Fruit fly (Drosophila melanogaster) whole organism, wandering third instar larva: ENCODE data around the gene lectin-24A.

Experiments used
- Abd-B ChIP-seq: fragments of >200 bp; optimal IDR thresholded peaks from 2 replicates; lab custom pipeline; 2017; ENCODE audit warnings: missing biosample characterization, missing genetic modification characterization
- CG32264 ChIP-seq: fragments of 200-800 bp; sonication (Bioruptor generic); optimal IDR thresholded peaks from 2 replicates; lab custom pipeline; 2016; ENCODE audit warnings: missing biosample characterization, missing genetic modification characterization
- CG9705 ChIP-seq: fragments of 200-800 bp; sonication (Bioruptor generic); optimal IDR thresholded peaks from 2 replicates; lab custom pipeline; 2018; ENCODE audit warnings: missing biosample characterization, mild to moderate bottlenecking, missing genetic modification characterization
- CrebA ChIP-seq: fragments of 200-800 bp; sonication (Bioruptor generic); optimal IDR thresholded peaks from 2 replicates; lab custom pipeline; 2016; ENCODE audit warnings: missing biosample characterization, mild to moderate bottlenecking, missing genetic modification characterization, borderline replicate concordance
- Dif ChIP-seq: fragments of 200-275, 200-300 bp; sonication (Bioruptor generic); optimal IDR thresholded peaks from 2 replicates; lab custom pipeline; 2018; ENCODE audit warnings: missing biosample characterization, missing genetic modification characterization; ENCODE audit not compliant: partially characterized antibody
- GATAd ChIP-seq: sonication (Bioruptor generic); optimal IDR thresholded peaks from 2 replicates; lab custom pipeline; 2016; ENCODE audit warnings: missing biosample characterization, missing genetic modification characterization
- HLH106 ChIP-seq: fragments of 200-800 bp; optimal IDR thresholded peaks from 3 replicates; lab custom pipeline; 2019; ENCODE audit warnings: missing biosample characterization, mild to moderate bottlenecking, missing genetic modification characterization, moderate library complexity
- Hr83 ChIP-seq: fragments of 200-300 bp; sonication (Bioruptor generic); optimal IDR thresholded peaks from 2 replicates; lab custom pipeline; 2016; ENCODE audit warnings: missing biosample characterization, mild to moderate bottlenecking, missing genetic modification characterization, moderate library complexity; ENCODE audit not compliant: poor library complexity, severe bottlenecking
- Jra ChIP-seq: sonication (Bioruptor generic); optimal IDR thresholded peaks from 2 replicates; lab custom pipeline; 2016; ENCODE audit warnings: missing biosample characterization, missing genetic modification characterization
- Mio ChIP-seq: sonication (Bioruptor generic); optimal IDR thresholded peaks from 2 replicates; lab custom pipeline; 2016; ENCODE audit warnings: missing biosample characterization, missing genetic modification characterization
- Myc ChIP-seq: fragments of >200 bp; optimal IDR thresholded peaks from 2 replicates; lab custom pipeline; 2017
- N ChIP-seq: fragments of >200 bp; optimal IDR thresholded peaks from 2 replicates; lab custom pipeline; 2018; ENCODE audit warnings: missing biosample characterization, missing external identifiers, missing genetic modification characterization
- OdsH ChIP-seq: fragments of 200-800 bp; sonication (Bioruptor generic); optimal IDR thresholded peaks from 2 replicates; lab custom pipeline; 2016; ENCODE audit warnings: missing biosample characterization, mild to moderate bottlenecking, missing genetic modification characterization
- Rel ChIP-seq, 2 experiments: fragments of 200-800 bp; sonication (Bioruptor generic) in 1 of 2; optimal IDR thresholded peaks; 2 replicates in 1 of 2; 3 replicates in 1 of 2; lab custom pipeline; 2016 to 2019; ENCODE audit warnings: mild to moderate bottlenecking in 2 of 2, missing biosample characterization in 2 of 2, missing genetic modification characterization in 2 of 2, moderate library complexity in 1 of 2
- Sp1 ChIP-seq: fragments of 200-800 bp; sonication (Bioruptor generic); optimal IDR thresholded peaks from 3 replicates; lab custom pipeline; 2019; ENCODE audit warnings: missing biosample characterization, mild to moderate bottlenecking, missing genetic modification characterization, moderate library complexity
- Vsx2 ChIP-seq: fragments of 200-300, 225-300 bp; sonication (Bioruptor generic); optimal IDR thresholded peaks from 2 replicates; lab custom pipeline; 2018; ENCODE audit warnings: missing biosample characterization, missing genetic modification characterization; ENCODE audit not compliant: partially characterized antibody
- brk ChIP-seq: fragments of 200-800 bp; sonication (Bioruptor generic); optimal IDR thresholded peaks from 2 replicates; lab custom pipeline; 2016; ENCODE audit warnings: missing biosample characterization, mild to moderate bottlenecking, missing genetic modification characterization
- dl ChIP-seq, 2 experiments: fragments of 175-275, 200-275 bp in 1 of 2; fragments of 200-275 bp in 1 of 2; sonication (Bioruptor generic); optimal IDR thresholded peaks; lab custom pipeline; 2018; ENCODE audit warnings: mild to moderate bottlenecking in 2 of 2, missing biosample characterization in 2 of 2, missing genetic modification characterization in 2 of 2, moderate library complexity in 2 of 2; ENCODE audit not compliant: partially characterized antibody in 2 of 2, insufficient read depth in 1 of 2
- dsf ChIP-seq: sonication (Bioruptor generic); optimal IDR thresholded peaks from 2 replicates; lab custom pipeline; 2016; ENCODE audit warnings: missing biosample characterization, missing genetic modification characterization, borderline replicate concordance
- ey ChIP-seq: fragments of 200-800 bp; sonication (Bioruptor generic); optimal IDR thresholded peaks from 2 replicates; lab custom pipeline; 2016; ENCODE audit warnings: missing biosample characterization, missing genetic modification characterization
- foxo ChIP-seq, 2 experiments: fragments of 200-800 bp; sonication (Bioruptor generic); optimal IDR thresholded peaks; 2 replicates in 1 of 2; 3 replicates in 1 of 2; lab custom pipeline; 2016 to 2017; ENCODE audit warnings: missing biosample characterization in 2 of 2, missing genetic modification characterization in 2 of 2
- fru ChIP-seq: fragments of 200-800 bp; sonication (Bioruptor generic); optimal IDR thresholded peaks from 3 replicates; lab custom pipeline; 2016; ENCODE audit warnings: missing biosample characterization, mild to moderate bottlenecking, missing genetic modification characterization
- h ChIP-seq: fragments of 200-800 bp; sonication (Bioruptor generic); optimal IDR thresholded peaks from 3 replicates; lab custom pipeline; 2016; ENCODE audit warnings: missing biosample characterization, mild to moderate bottlenecking, missing genetic modification characterization
- lola ChIP-seq: fragments of >200 bp; optimal IDR thresholded peaks from 2 replicates; lab custom pipeline; 2017; ENCODE audit warnings: missing biosample characterization, missing genetic modification characterization
- psq ChIP-seq: fragments of 200-800 bp; sonication (Bioruptor generic); optimal IDR thresholded peaks from 3 replicates; lab custom pipeline; 2017; ENCODE audit warnings: missing biosample characterization, mild to moderate bottlenecking, missing genetic modification characterization, moderate library complexity
- rgr ChIP-seq: fragments of 200-800 bp; sonication (Bioruptor generic); optimal IDR thresholded peaks from 3 replicates; lab custom pipeline; 2016; ENCODE audit warnings: missing biosample characterization, mild to moderate bottlenecking, missing genetic modification characterization
- sage ChIP-seq: fragments of 200-800 bp; sonication (Bioruptor generic); optimal IDR thresholded peaks from 2 replicates; lab custom pipeline; 2016; ENCODE audit warnings: missing biosample characterization, mild to moderate bottlenecking, missing genetic modification characterization
- tai ChIP-seq: sonication (Bioruptor generic); optimal IDR thresholded peaks from 2 replicates; lab custom pipeline; 2016; ENCODE audit warnings: missing biosample characterization, missing genetic modification characterization
- usp ChIP-seq: fragments of >200 bp; optimal IDR thresholded peaks from 2 replicates; lab custom pipeline; 2017; ENCODE audit warnings: missing biosample characterization, missing genetic modification characterization
- woc ChIP-seq: sonication (Bioruptor generic); optimal IDR thresholded peaks from 2 replicates; lab custom pipeline; 2016; ENCODE audit warnings: missing biosample characterization, mild to moderate bottlenecking, missing genetic modification characterization

The lectin-24A gene

DNA sequence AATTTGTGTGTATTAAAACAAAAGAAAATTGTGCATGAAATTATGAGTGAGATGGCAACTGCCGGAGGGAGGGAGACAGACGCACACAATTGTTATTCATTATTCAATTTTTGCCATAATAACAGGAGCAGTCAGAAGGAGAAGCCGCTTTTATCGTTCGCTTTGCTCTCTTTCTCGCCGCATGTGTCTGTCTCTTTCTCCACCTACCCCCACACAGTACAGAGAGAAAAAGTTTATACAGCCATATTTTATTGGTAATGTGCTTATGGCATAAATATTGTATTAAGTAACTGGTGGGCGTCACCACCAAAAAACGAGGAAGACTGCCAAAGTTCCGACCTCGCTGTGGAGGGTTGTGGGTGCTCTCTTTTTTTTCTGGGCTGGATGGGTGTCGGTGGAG lies 35.1 kb downstream of the lectin-24A start:
- TF ChIP-seq woc (GFP tag; lab: Kevin White, UChicago) (no peak), Rel (GFP tag; optimal IDR thresholded peaks at IDR 0.05; lab: Kevin White, UChicago) (no peak), Rel (tag; optimal IDR thresholded peaks at IDR 0.05; lab: Kevin White, UChicago) (no peak)

DNA sequence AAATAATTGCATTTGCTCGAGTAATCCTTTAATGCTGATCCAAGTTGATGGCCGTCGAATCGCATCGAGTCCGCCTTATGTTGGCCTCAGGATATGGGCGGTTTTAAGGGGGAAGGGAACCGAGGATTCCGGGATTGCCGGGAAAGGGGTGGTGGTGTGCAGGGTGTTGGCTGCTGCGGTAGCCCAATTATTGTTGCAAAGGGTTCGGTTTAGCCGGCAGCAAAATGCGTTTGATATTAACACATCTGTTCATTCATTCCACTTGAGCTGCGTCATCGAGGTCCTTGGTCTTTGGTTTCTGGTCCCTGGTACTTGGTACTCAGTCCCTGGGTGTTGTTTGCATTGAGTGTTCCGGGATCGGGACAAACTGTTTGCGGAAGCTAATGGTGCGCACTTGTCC lies 36.2 kb downstream of the lectin-24A start:
- no peak for TF ChIP-seq Mio (GFP tag; lab: Kevin White, UChicago)
- no peak for TF ChIP-seq foxo (GFP tag; optimal IDR thresholded peaks at IDR 0.05; lab: Kevin White, UChicago)
- TF ChIP-seq CG32264 (GFP tag; lab: Kevin White, UChicago): no peak

DNA sequence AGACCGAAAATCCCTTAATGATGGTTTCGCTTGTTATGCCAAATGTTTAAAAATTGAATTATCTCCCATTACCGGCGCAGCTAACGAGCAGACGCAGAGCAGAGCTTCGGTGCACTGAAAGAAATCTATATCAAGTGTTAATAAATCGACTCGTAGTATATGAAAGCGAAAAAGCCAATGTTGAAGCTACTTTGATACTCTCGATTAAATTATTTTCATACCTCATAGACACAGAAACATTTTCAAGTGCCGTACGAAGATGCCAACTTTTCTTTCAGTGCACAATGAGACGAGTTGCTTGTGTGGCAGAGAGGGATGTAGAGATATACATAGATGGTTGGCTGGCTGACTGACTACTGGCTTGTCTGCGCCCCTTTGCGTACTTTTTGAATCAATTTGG lies 41.8 kb downstream of the lectin-24A start:
- TF ChIP-seq GATAd (GFP tag; lab: Kevin White, UChicago) (no peak), lola (GFP tag; lab: Kevin White, UChicago) (no peak), CG9705 (no peak)

DNA sequence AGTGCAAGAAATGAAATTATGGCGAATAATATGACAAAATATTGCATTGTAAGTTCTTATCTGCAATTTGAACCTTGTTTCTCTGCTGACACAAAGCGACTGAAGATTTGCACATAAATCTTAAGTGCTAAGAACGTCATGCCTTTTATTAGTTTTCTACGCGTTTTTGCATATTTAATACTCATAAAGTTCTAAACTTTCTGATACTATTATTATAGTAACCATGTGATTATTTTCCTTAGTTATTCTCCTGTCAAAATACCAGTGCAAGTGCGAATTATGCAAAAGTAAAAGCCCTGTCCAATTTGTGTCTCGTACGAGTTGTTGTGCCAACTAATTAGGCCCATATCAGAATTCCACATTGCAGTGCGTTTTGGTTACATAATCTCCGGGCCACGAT lies 47.1 kb downstream of the lectin-24A start, which contains the start of gene Sfp24Bc:
Gene Sfp24Bc, minus strand, starts transcription at position 101 of the 400 bp plus-strand sequence.
- TF ChIP-seq Myc (lab: Kevin White, UChicago) (no peak), fru (GFP tag; lab: Kevin White, UChicago) (no peak), Mio (GFP tag; lab: Kevin White, UChicago) (no peak), Vsx2 (GFP tag; lab: Kevin White, UChicago) (no peak), OdsH (GFP tag; lab: Kevin White, UChicago) (no peak)
- TF ChIP-seq, all 38 proteins: peak for 0

DNA sequence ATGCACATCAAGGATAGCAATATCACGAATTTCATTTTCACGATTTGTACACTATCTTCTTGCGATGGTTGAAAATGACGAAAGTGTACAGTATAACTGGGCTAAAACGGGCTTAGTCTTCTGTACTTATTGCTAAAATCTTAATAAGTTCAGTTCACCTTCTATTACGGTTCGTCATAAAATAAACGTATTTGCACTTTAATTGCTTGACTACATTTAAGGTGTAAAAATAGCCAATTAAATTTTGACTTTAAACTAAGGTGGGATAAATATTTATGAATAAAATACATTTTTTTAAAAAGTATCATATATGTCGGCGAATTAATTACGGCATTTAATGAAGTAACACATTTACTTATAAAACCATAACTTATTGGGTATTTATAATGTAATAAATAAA lies 47.9 kb downstream of the lectin-24A start, which contains the start of gene Sfp24Bb:
Gene Sfp24Bb, minus strand, starts transcription at position 101 of the 400 bp plus-strand sequence.
- no peak for TF ChIP-seq Myc (lab: Kevin White, UChicago)
- no peak for TF ChIP-seq CG9705
- no peak for TF ChIP-seq tai (GFP tag; lab: Kevin White, UChicago)
- TF ChIP-seq h: no peak
- no peak for TF ChIP-seq psq (GFP tag; lab: Kevin White, UChicago)
- no peak for TF ChIP-seq Sp1
- no peak for TF ChIP-seq N
- no peak for TF ChIP-seq fru (GFP tag; lab: Kevin White, UChicago)
- no peak for TF ChIP-seq Dif (GFP tag; lab: Kevin White, UChicago)
- no peak for TF ChIP-seq sage (GFP tag; lab: Kevin White, UChicago)
- TF ChIP-seq Abd-B (GFP tag; lab: Kevin White, UChicago): no peak
- no peak for TF ChIP-seq ey (GFP tag; lab: Kevin White, UChicago)
- TF ChIP-seq CG32264 (GFP tag; lab: Kevin White, UChicago): no peak
- TF ChIP-seq woc (GFP tag; lab: Kevin White, UChicago): no peak

DNA sequence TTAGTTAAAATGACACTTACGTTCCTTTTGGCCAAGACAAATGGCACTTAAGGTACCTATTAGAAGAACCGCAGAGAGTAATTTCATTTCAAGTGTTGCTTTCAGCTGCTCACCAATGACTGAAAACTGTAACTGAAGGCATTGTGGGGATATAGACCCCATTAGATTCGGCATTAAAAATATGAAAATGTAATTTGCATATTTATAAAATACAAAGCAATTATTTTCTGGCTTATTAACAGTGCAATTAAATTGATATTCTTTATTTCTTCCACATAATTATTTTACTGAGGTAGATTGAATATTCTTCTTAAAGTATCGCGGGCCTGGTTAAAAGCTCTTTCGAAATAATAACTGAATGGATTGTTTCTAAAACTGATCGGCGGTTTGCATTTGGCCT lies 48.5 kb downstream of the lectin-24A start, which contains the start of gene Sfp24Bd:
Gene Sfp24Bd, minus strand, starts transcription at position 101 of the 400 bp plus-strand sequence.
- TF ChIP-seq usp (GFP tag; lab: Kevin White, UChicago) (no peak), psq (GFP tag; lab: Kevin White, UChicago) (no peak), Vsx2 (GFP tag; lab: Kevin White, UChicago) (no peak), dsf (GFP tag; lab: Kevin White, UChicago) (no peak), lola (GFP tag; lab: Kevin White, UChicago) (no peak), CG9705 (no peak), dl (GFP tag; optimal IDR thresholded peaks at IDR 0.05; lab: Kevin White, UChicago; ENCODE audit: insufficient read depth in 1 of 2, partially characterized antibody in 2 of 2) (no peak), sage (GFP tag; lab: Kevin White, UChicago) (no peak), Mio (GFP tag; lab: Kevin White, UChicago) (no peak), CG32264 (GFP tag; lab: Kevin White, UChicago) (no peak)

DNA sequence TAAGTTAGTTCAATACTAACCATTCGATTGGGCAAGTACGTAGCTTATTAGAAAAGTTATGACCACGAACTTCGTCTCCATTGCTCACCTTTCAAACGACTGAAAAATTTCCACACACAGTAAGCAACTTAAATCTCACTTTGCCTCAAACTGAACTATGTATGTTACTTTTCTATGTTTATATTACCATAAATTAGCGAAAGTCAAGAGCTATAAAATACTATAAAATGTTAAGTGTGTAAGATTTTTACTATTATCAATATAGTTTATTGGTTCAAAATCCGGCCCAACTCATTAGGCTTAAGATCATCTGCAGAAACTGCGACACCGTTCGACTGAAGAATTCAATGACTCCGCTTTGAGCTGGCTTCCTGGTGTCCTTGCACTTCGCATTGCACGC lies 49.1 kb downstream of the lectin-24A start, which contains the start of gene Sfp24Ba:
Gene Sfp24Ba, minus strand, starts transcription at position 101 of the 400 bp plus-strand sequence.
- TF ChIP-seq dsf (GFP tag; lab: Kevin White, UChicago) (no peak), fru (GFP tag; lab: Kevin White, UChicago) (no peak), rgr (no peak), Jra (GFP tag; lab: Kevin White, UChicago) (no peak), psq (GFP tag; lab: Kevin White, UChicago) (no peak), dl (GFP tag; optimal IDR thresholded peaks at IDR 0.05; lab: Kevin White, UChicago; ENCODE audit: insufficient read depth in 1 of 2, partially characterized antibody in 2 of 2) (no peak), HLH106 (tag; lab: Kevin White, UChicago) (no peak), foxo (GFP tag; optimal IDR thresholded peaks at IDR 0.05; lab: Kevin White, UChicago) (no peak), Rel (GFP tag; optimal IDR thresholded peaks at IDR 0.05; lab: Kevin White, UChicago) (no peak), Rel (tag; optimal IDR thresholded peaks at IDR 0.05; lab: Kevin White, UChicago) (no peak), CrebA (no peak), Hr83 (no peak), brk (GFP tag; lab: Kevin White, UChicago) (no peak), woc (GFP tag; lab: Kevin White, UChicago) (no peak)
